Worm (Caenorhabditis elegans): ENCODE measurements around the gene pgm-1.
"Not testable (repeated sequence)": the region's sequence is repeated elsewhere in the genome, so short reads cannot be mapped to it uniquely, and the experiment has no call there.

Gene pgm-1

DNA sequence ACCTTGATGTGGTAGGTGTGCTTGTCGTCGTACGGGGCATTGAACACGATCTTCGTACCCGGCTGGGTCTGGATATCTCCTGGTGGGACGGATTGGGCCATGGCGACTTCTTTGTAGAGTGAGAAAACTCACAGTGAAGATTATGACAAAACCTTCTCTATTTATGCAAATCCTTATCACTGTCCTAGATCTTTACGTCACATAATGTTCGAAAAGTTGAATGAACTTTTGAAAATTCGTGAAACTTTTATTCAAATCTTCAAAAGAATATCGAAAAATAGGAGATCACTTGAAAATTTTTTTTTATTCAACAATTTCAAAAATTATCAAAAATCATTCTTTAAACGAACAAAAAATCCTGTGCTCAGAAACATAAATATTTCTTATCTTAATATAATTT is 3.4 kb downstream of the pgm-1 start, which contains the start of gene msp-33:
TSS of gene msp-33 (minus strand) at position 101 of the 400 bp plus-strand sequence.
- peak; percentile 1 for TF ChIP-seq aha-1 (tag)
- no peak for TF ChIP-seq Y105C5A.15 (GFP tag; IDR thresholded peaks at IDR 0.05)

DNA sequence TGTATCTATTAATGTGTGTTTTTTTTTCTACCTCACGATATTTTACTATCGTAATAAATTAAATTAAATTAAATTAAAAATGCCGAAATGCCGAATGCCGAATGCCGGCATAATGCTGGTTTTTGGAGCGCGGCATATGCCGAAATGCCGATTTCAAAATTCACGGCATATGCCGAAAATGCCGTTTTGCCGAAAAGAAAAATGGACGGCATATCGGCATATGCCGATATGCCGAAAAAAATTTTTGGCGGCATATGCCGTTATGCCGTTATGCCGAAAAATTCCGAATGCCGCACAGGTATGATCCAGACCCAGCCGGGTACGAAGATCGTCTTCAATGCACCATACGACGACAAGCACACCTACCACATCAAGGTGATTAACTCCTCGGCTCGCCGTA is 9.3 kb downstream of the pgm-1 start, which contains the start of gene msp-32:
TSS of gene msp-32 (plus strand) at position 301 of the 400 bp plus-strand sequence.
- not testable (repeated sequence) for TF ChIP-seq lin-13 (GFP tag; optimal IDR thresholded peaks at IDR 0.05); mxl-2 (GFP tag; conservative IDR thresholded peaks at IDR 0.05); F10B5.3 (tag; optimal IDR thresholded peaks at IDR 0.05)

DNA sequence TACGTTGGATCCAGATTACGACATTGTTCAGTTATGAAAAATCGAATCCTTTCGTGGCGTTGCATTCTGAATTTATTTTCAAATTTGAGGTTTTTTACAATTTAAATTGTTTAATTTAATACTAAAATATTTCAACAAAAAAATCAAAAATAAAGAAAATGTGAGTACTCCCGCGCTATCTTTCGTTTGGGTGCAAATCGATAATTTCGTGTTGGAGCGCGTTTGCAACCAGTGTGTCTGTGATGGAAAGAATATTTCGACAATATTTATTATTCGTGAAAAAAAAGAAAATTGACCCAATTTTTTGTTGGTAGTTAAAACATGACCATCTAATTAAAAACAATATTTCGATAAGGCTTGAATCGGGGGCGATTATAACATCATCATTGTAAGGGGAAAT is 12.8 kb downstream of the pgm-1 start, which contains the start of gene R05F9.9:
TSS of gene R05F9.9 (minus strand) at position 66 of the 400 bp plus-strand sequence.
- 0 out of 2 replicates have a peak, but pooled peaks have one; percentile 33 for TF ChIP-seq daf-19 (GFP tag; conservative IDR thresholded peaks at IDR 0.05)
- no peak for TF ChIP-seq lin-15B (tag; optimal IDR thresholded peaks at IDR 0.05)
- no peak for TF ChIP-seq spr-3 (GFP tag; optimal IDR thresholded peaks at IDR 0.05)
- peak; percentile 16 for TF ChIP-seq nhr-102 (tag; optimal IDR thresholded peaks at IDR 0.05)
- 0 out of 2 replicates have a peak, but pooled peaks have one; percentile 13 for TF ChIP-seq T26A8.4 (GFP tag; IDR thresholded peaks at IDR 0.05)
- TF ChIP-seq spr-1 (tag; optimal IDR thresholded peaks at IDR 0.05) = peak; percentile 28
- no peak for TF ChIP-seq nhr-77 (tag; optimal IDR thresholded peaks at IDR 0.05)
- no peak for TF ChIP-seq ceh-32 (tag; optimal IDR thresholded peaks at IDR 0.05; ENCODE audit: poor library complexity)
- no peak for TF ChIP-seq nhr-28 (tag; optimal IDR thresholded peaks at IDR 0.05)
- no peak for TF ChIP-seq hmg-1.1 (GFP tag; IDR thresholded peaks at IDR 0.05)
- no peak for TF ChIP-seq zip-11 (GFP tag; IDR thresholded peaks at IDR 0.05)
- TF ChIP-seq sdz-12 (GFP tag; optimal IDR thresholded peaks at IDR 0.05) = no peak
- TF ChIP-seq lin-38 (GFP tag; IDR thresholded peaks at IDR 0.05) = peak; percentile 77
- TF ChIP-seq snpc-4 (tag; optimal IDR thresholded peaks at IDR 0.05) = no peak
- TF ChIP-seq tag-97 (GFP tag; IDR thresholded peaks at IDR 0.05) = no peak
- peak; percentile 1 for TF ChIP-seq nhr-48 (tag; optimal IDR thresholded peaks at IDR 0.05)
- TF ChIP-seq hlh-11 (tag; optimal IDR thresholded peaks at IDR 0.05) = peak; percentile 5
- no peak for TF ChIP-seq nhr-10 (tag; optimal IDR thresholded peaks at IDR 0.05)
- no peak for TF ChIP-seq mdt-29 (GFP tag; IDR thresholded peaks at IDR 0.05)
- TF ChIP-seq arid-1 (GFP tag; conservative IDR thresholded peaks at IDR 0.05) = 0 out of 2 replicates have a peak, but pooled peaks have one; percentile 10
- no peak for TF ChIP-seq unc-62 (GFP tag; optimal IDR thresholded peaks at IDR 0.05 in 1 of 2)
- TF ChIP-seq unc-62 (tag; optimal IDR thresholded peaks at IDR 0.05) = no peak
- TF ChIP-seq mep-1 (tag; optimal IDR thresholded peaks at IDR 0.05) = peak; percentile 70
- no peak for TF ChIP-seq daf-16 (GFP tag; optimal IDR thresholded peaks at IDR 0.05)
- peak; percentile 29 for TF ChIP-seq daf-16 (tag; optimal IDR thresholded peaks at IDR 0.05)
- TF ChIP-seq rbr-2 (tag; optimal IDR thresholded peaks at IDR 0.05) = peak; percentile 27
- no peak for TF ChIP-seq saeg-2 (GFP tag; IDR thresholded peaks at IDR 0.05)
- no peak for TF ChIP-seq nhr-6 (tag; optimal IDR thresholded peaks at IDR 0.05)
- no peak for TF ChIP-seq egl-43 (GFP tag; IDR thresholded peaks at IDR 0.05)
- peak; percentile 49 for TF ChIP-seq aha-1 (tag)
- TF ChIP-seq aly-2 (tag; optimal IDR thresholded peaks at IDR 0.05) = no peak
- peak; percentile 54 for TF ChIP-seq dpl-1 (GFP tag; optimal IDR thresholded peaks at IDR 0.05)
- TF ChIP-seq lsy-2 (tag; optimal IDR thresholded peaks at IDR 0.05) = peak in 1 of 2 experiments; percentile 75
- peak; percentile 22; the same call in 1 of the 2 replicates for TF ChIP-seq pha-4 (GFP tag; IDR thresholded peaks at IDR 0.05)
- no peak for TF ChIP-seq pha-4 (tag; optimal IDR thresholded peaks at IDR 0.05)
- TF ChIP-seq R02D3.7 (tag; optimal IDR thresholded peaks at IDR 0.05) = no peak
- no peak for TF ChIP-seq mxl-2 (GFP tag; conservative IDR thresholded peaks at IDR 0.05)
- no peak for TF ChIP-seq Y105C5A.15 (GFP tag; IDR thresholded peaks at IDR 0.05)
- peak; percentile 0 for TF ChIP-seq F49E8.2 (tag; optimal IDR thresholded peaks at IDR 0.05; ENCODE audit: borderline replicate concordance)
- TF ChIP-seq ama-1 (optimal IDR thresholded peaks at IDR 0.05) = peak; percentile 62
- TF ChIP-seq mes-2 (tag; optimal IDR thresholded peaks at IDR 0.05; ENCODE audit: poor library complexity, severe bottlenecking) = peak; percentile 68
- no peak for TF ChIP-seq zfp-2 (tag; optimal IDR thresholded peaks at IDR 0.05)
- TF ChIP-seq dve-1 (tag; optimal IDR thresholded peaks at IDR 0.05; ENCODE audit: insufficient read depth) = peak; percentile 58
- TF ChIP-seq T20F7.1 (GFP tag; optimal IDR thresholded peaks at IDR 0.05) = peak; percentile 66
- peak; percentile 43 for TF ChIP-seq hlh-30 (tag; optimal IDR thresholded peaks at IDR 0.05; ENCODE audit: insufficient read depth)
- peak; percentile 46 for TF ChIP-seq lin-13 (GFP tag; optimal IDR thresholded peaks at IDR 0.05)

Measured in whole organism, L4 larva.